Fruit fly (Drosophila melanogaster): ENCODE results near the gene CG46280.

CG46280 gene

DNA sequence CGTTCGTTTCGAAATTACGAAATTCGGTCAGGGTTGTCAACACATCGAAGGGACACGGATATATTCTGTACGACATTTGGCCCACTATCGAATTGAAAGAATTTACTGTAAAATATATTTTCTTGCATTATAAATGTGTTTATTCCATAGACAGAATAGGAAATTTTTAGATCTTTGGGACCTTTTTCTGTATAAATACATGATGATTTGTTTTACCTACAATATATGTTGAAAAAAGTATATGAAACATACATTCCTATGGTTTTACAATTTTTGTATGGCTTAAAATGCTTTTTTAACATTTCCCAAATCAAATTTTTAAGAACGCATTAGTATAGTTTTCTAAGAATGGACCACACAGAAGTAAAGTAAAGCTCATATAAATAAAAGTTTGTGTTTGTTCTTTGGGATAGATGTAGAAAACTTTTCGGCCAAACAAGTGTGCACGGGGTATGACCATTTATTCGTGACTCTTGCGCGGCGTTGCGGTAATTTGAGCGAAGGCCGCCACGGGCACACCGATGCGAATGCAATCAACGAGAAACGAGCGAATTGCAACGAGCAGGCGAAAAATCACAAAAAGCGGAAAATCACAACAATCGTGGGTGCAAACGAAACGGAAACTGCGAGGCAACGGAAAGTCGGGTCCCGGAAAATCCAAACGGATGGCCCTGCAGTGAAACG lies 32.8 kb downstream of the CG46280 start, which contains the start of the genes CG17327, CG44194 and CG7518 (continued):
- TF ChIP-seq emc (GFP tag; optimal IDR thresholded peaks at IDR 0.05) (no peak), Sry-δ (GFP tag; optimal IDR thresholded peaks at IDR 0.05) (peak; percentile 60), bbx (GFP tag; IDR thresholded peaks at IDR 0.05; ENCODE audit: partially characterized antibody) (peak; percentile 37; the same call in 1 of the 2 replicates), peb (GFP tag; IDR thresholded peaks at IDR 0.05) (no peak), CG6689 (GFP tag; IDR thresholded peaks at IDR 0.05) (no peak), az2 (GFP tag; optimal IDR thresholded peaks at IDR 0.05) (peak; percentile 30), CG4328 (GFP tag; optimal IDR thresholded peaks at IDR 0.05) (no peak), sima (GFP tag; optimal IDR thresholded peaks at IDR 0.05) (no peak), oc (tag; optimal IDR thresholded peaks at IDR 0.05) (no peak), stc (GFP tag; IDR thresholded peaks at IDR 0.05) (no peak), CG6683 (GFP tag; optimal IDR thresholded peaks at IDR 0.05) (no peak), CG10565 (GFP tag; optimal IDR thresholded peaks at IDR 0.05) (no peak), eve (GFP tag; optimal IDR thresholded peaks at IDR 0.05) (no peak), CG2678 (tag; optimal IDR thresholded peaks at IDR 0.05) (no peak), Spps (tag; optimal IDR thresholded peaks at IDR 0.05) (no peak), CG4282 (GFP tag; optimal IDR thresholded peaks at IDR 0.05) (no peak), psq (GFP tag; optimal IDR thresholded peaks at IDR 0.05) (no peak), CG9727 (GFP tag; optimal IDR thresholded peaks at IDR 0.05) (peak; percentile 32), unpg (GFP tag; optimal IDR thresholded peaks at IDR 0.05) (no peak), CG10274 (GFP tag; optimal IDR thresholded peaks at IDR 0.05) (no peak), Side (GFP tag; optimal IDR thresholded peaks at IDR 0.05) (no peak), CG8359 (GFP tag; optimal IDR thresholded peaks at IDR 0.05; ENCODE audit: borderline replicate concordance) (no peak), Hr51 (GFP tag; optimal IDR thresholded peaks at IDR 0.05) (no peak), CG9797 (GFP tag; optimal IDR thresholded peaks at IDR 0.05) (peak; percentile 90), CG10959 (GFP tag; IDR thresholded peaks at IDR 0.05) (no peak), Med (GFP tag) (peak; percentile 65), CG33557 (GFP tag; optimal IDR thresholded peaks at IDR 0.05) (no peak), CG8924 (tag; optimal IDR thresholded peaks at IDR 0.05) (peak; percentile 9), pzg (GFP tag; optimal IDR thresholded peaks at IDR 0.05) (peak; percentile 73), CG17359 (tag; optimal IDR thresholded peaks at IDR 0.05) (no peak), ac (GFP tag; optimal IDR thresholded peaks at IDR 0.05) (no peak), yki (optimal IDR thresholded peaks at IDR 0.05) (no peak), MBD-R2 (GFP tag; IDR thresholded peaks at IDR 0.05) (peak; percentile 59), gem (tag; optimal IDR thresholded peaks at IDR 0.05) (no peak), gfzf (GFP tag; optimal IDR thresholded peaks at IDR 0.05) (peak; percentile 93), Adf1 (GFP tag; IDR thresholded peaks at IDR 0.05) (no peak), CG4707 (GFP tag; optimal IDR thresholded peaks at IDR 0.05) (no peak), ttk (GFP tag; IDR thresholded peaks at IDR 0.05) (no peak), Dip2 (GFP tag; IDR thresholded peaks at IDR 0.05) (no peak), CG17385 (GFP tag; optimal IDR thresholded peaks at IDR 0.05) (no peak), kah (GFP tag; optimal IDR thresholded peaks at IDR 0.05) (no peak), Six4 (GFP tag; optimal IDR thresholded peaks at IDR 0.05) (no peak), CG6791 (GFP tag; IDR thresholded peaks at IDR 0.05; ENCODE audit: partially characterized antibody) (peak; percentile 42; the same call in 1 of the 3 replicates), pb (GFP tag; optimal IDR thresholded peaks at IDR 0.05) (no peak), lmd (GFP tag; IDR thresholded peaks at IDR 0.05) (no peak; the same call in 1 of the 2 replicates), grn (GFP tag; optimal IDR thresholded peaks at IDR 0.05) (no peak), CG9609 (GFP tag; optimal IDR thresholded peaks at IDR 0.05) (peak; percentile 5), kni (GFP tag; optimal IDR thresholded peaks at IDR 0.05) (no peak), ken (GFP tag; IDR thresholded peaks at IDR 0.05) (no peak), CG1792 (GFP tag; optimal IDR thresholded peaks at IDR 0.05) (no peak)

Data from whole organism, embryonic.